Worm (Caenorhabditis elegans) whole organism, L2 larva: ENCODE results near the gene F45D3.4.

Source experiments
- C34F6.9 ChIP-seq: fragments of 150-350 bp; optimal IDR thresholded peaks from 2 replicates; lab custom pipeline; 2014; ENCODE audit warnings: missing biosample characterization, missing genetic modification characterization
- F13H6.1 ChIP-seq: sonication (generic microtip); optimal IDR thresholded peaks from 2 replicates; lab custom pipeline; 2016; ENCODE audit warnings: missing genetic modification characterization, missing compliant biosample characterization
- R02D3.7 ChIP-seq: fragments of 150-350 bp; optimal IDR thresholded peaks from 2 replicates; lab custom pipeline; 2014; ENCODE audit warnings: missing biosample characterization, missing genetic modification characterization
- Y55F3AM.14 ChIP-seq: fragments of 200-800 bp; sonication (Bioruptor generic); optimal IDR thresholded peaks from 2 replicates; lab custom pipeline; 2018; ENCODE audit warnings: mild to moderate bottlenecking, missing genetic modification characterization, missing compliant biosample characterization
- ZK546.5 ChIP-seq: sonication (generic microtip); optimal IDR thresholded peaks from 2 replicates; lab custom pipeline; 2017; ENCODE audit warnings: missing biosample characterization, missing genetic modification characterization
- aly-2 ChIP-seq: fragments of 150-350 bp; optimal IDR thresholded peaks from 2 replicates; lab custom pipeline; 2014; ENCODE audit warnings: missing biosample characterization, missing genetic modification characterization
- blmp-1 ChIP-seq: sonication (generic microtip); optimal IDR thresholded peaks from 2 replicates; lab custom pipeline; 2017; ENCODE audit warnings: missing genetic modification characterization, mild to moderate bottlenecking, missing compliant biosample characterization, antibody characterized with exemption, moderate library complexity; ENCODE audit not compliant: insufficient read depth
- ceh-16 ChIP-seq: fragments of 150-350 bp; optimal IDR thresholded peaks from 2 replicates; lab custom pipeline; 2014; ENCODE audit warnings: missing biosample characterization, missing genetic modification characterization
- crh-2 ChIP-seq: sonication (generic microtip); optimal IDR thresholded peaks from 2 replicates; lab custom pipeline; 2017; ENCODE audit warnings: missing biosample characterization, missing genetic modification characterization
- egl-27 ChIP-seq: sonication (generic microtip); optimal IDR thresholded peaks from 3 replicates; lab custom pipeline; 2017; ENCODE audit warnings: missing biosample characterization, missing genetic modification reagents, missing genetic modification characterization
- elt-1 ChIP-seq: fragments of 150-350 bp; optimal IDR thresholded peaks from 2 replicates; lab custom pipeline; 2014; ENCODE audit warnings: missing biosample characterization, missing genetic modification characterization
- elt-3 ChIP-seq: sonication (generic microtip); optimal IDR thresholded peaks from 2 replicates; lab custom pipeline; 2017; ENCODE audit warnings: missing biosample characterization, missing genetic modification characterization
- fos-1 ChIP-seq: fragments of 150-350 bp; optimal IDR thresholded peaks from 2 replicates; lab custom pipeline; 2014; ENCODE audit warnings: missing biosample characterization, missing genetic modification characterization
- gmeb-1 ChIP-seq: fragments of 150-350 bp; optimal IDR thresholded peaks from 2 replicates; lab custom pipeline; 2014; ENCODE audit warnings: missing biosample characterization, missing genetic modification characterization
- lin-11 ChIP-seq: fragments of 150-350 bp; sonication (generic microtip); optimal IDR thresholded peaks from 2 replicates; lab custom pipeline; 2014; ENCODE audit warnings: missing biosample characterization, missing genetic modification characterization, inconsistent platforms, mixed read lengths
- lin-13 ChIP-seq: fragments of 150-350 bp; optimal IDR thresholded peaks from 2 replicates; lab custom pipeline; 2014; ENCODE audit warnings: missing biosample characterization, missing genetic modification reagents, missing genetic modification characterization
- lin-39 ChIP-seq: fragments of 150-350 bp; optimal IDR thresholded peaks from 2 replicates; lab custom pipeline; 2014; ENCODE audit warnings: missing biosample characterization, missing genetic modification reagents, missing genetic modification characterization
- lsy-2 ChIP-seq, 2 experiments: fragments of 150-350 bp in 1 of 2; sonication (generic microtip) in 1 of 2; optimal IDR thresholded peaks; 2 replicates each; lab custom pipeline; 2014 to 2017; ENCODE audit warnings: missing biosample characterization in 2 of 2, missing genetic modification characterization in 2 of 2
- mbf-1 ChIP-seq: sonication (generic microtip); optimal IDR thresholded peaks from 2 replicates; lab custom pipeline; 2017; ENCODE audit warnings: missing biosample characterization, missing genetic modification characterization
- mdl-1 ChIP-seq, 2 experiments: fragments of 150-350 bp in 1 of 2; sonication (generic microtip) in 1 of 2; optimal IDR thresholded peaks; 2 replicates each; lab custom pipeline; 2017; ENCODE audit warnings: missing biosample characterization in 2 of 2, missing genetic modification characterization in 2 of 2
- nhr-10 ChIP-seq: sonication (generic microtip); optimal IDR thresholded peaks from 2 replicates; lab custom pipeline; 2017; ENCODE audit warnings: missing biosample characterization, missing genetic modification characterization
- nhr-11 ChIP-seq: fragments of 150-350 bp; optimal IDR thresholded peaks from 2 replicates; lab custom pipeline; 2014; ENCODE audit warnings: missing biosample characterization, missing genetic modification characterization
- nhr-12 ChIP-seq: fragments of 150-350 bp; optimal IDR thresholded peaks from 2 replicates; lab custom pipeline; 2014; ENCODE audit warnings: missing biosample characterization, missing genetic modification characterization
- nhr-129 ChIP-seq: fragments of 150-350 bp; optimal IDR thresholded peaks from 2 replicates; lab custom pipeline; 2014; ENCODE audit warnings: missing biosample characterization, missing genetic modification characterization
- nhr-21 ChIP-seq: fragments of 150-350 bp; optimal IDR thresholded peaks from 2 replicates; lab custom pipeline; 2014; ENCODE audit warnings: missing biosample characterization, missing genetic modification characterization
- nhr-23 ChIP-seq: fragments of 150-350 bp; optimal IDR thresholded peaks from 2 replicates; lab custom pipeline; 2014; ENCODE audit warnings: missing biosample characterization, missing genetic modification reagents, missing genetic modification characterization
- nhr-237 ChIP-seq: fragments of 150-350 bp; optimal IDR thresholded peaks from 2 replicates; lab custom pipeline; 2014; ENCODE audit warnings: missing biosample characterization, missing genetic modification characterization
- nhr-25 ChIP-seq: fragments of 150-350 bp; sonication (generic microtip); optimal IDR thresholded peaks from 3 replicates; lab custom pipeline; 2014; ENCODE audit warnings: missing biosample characterization, missing genetic modification characterization
- nhr-6 ChIP-seq: fragments of 150-350 bp; optimal IDR thresholded peaks from 2 replicates; lab custom pipeline; 2014; ENCODE audit warnings: missing biosample characterization, missing genetic modification characterization
- nhr-77 ChIP-seq: fragments of 150-350 bp; optimal IDR thresholded peaks from 2 replicates; lab custom pipeline; 2014; ENCODE audit warnings: missing biosample characterization, missing genetic modification characterization
- sem-4 ChIP-seq: fragments of 150-350 bp; optimal IDR thresholded peaks from 2 replicates; lab custom pipeline; 2014; ENCODE audit warnings: missing biosample characterization, missing genetic modification reagents, missing genetic modification characterization
- skn-1 ChIP-seq: sonication (generic microtip); optimal IDR thresholded peaks from 2 replicates; lab custom pipeline; 2017; ENCODE audit warnings: missing biosample characterization, missing genetic modification characterization
- sma-3 ChIP-seq: sonication (generic microtip); optimal IDR thresholded peaks from 2 replicates; lab custom pipeline; 2016; ENCODE audit warnings: missing genetic modification reagents, missing genetic modification characterization, missing compliant biosample characterization
- sma-9 ChIP-seq, 2 experiments: fragments of 150-350 bp in 1 of 2; sonication (generic microtip) in 1 of 2; optimal IDR thresholded peaks; 2 replicates each; lab custom pipeline; 2014 to 2016; ENCODE audit warnings: missing genetic modification characterization in 2 of 2, mild to moderate bottlenecking in 1 of 2, missing biosample characterization in 1 of 2, missing compliant biosample characterization in 1 of 2, missing genetic modification reagents in 1 of 2, moderate library complexity in 1 of 2
- unc-39 ChIP-seq: fragments of 150-350 bp; optimal IDR thresholded peaks from 2 replicates; lab custom pipeline; 2014; ENCODE audit warnings: missing biosample characterization, missing genetic modification characterization
- unc-55 ChIP-seq: fragments of 150-350 bp; sonication (generic microtip); optimal IDR thresholded peaks from 3 replicates; lab custom pipeline; 2014; ENCODE audit warnings: missing biosample characterization, missing genetic modification reagents, missing genetic modification characterization
- zag-1 ChIP-seq: fragments of 150-350 bp; optimal IDR thresholded peaks from 2 replicates; lab custom pipeline; 2014; ENCODE audit warnings: missing biosample characterization, missing genetic modification characterization
- ztf-1 ChIP-seq: fragments of 200-800 bp; sonication (Bioruptor generic); conservative IDR thresholded peaks from 2 replicates; pipeline ENCODE4 v1.3.6; 2022; ENCODE audit warnings: missing genetic modification characterization, missing compliant biosample characterization
- ztf-11 ChIP-seq: sonication (generic microtip); optimal IDR thresholded peaks from 2 replicates; lab custom pipeline; 2017; ENCODE audit warnings: missing biosample characterization, missing genetic modification characterization
- ztf-4 ChIP-seq: fragments of 150-350 bp; optimal IDR thresholded peaks from 2 replicates; lab custom pipeline; 2014; ENCODE audit warnings: missing biosample characterization, missing genetic modification characterization

The F45D3.4 gene

DNA sequence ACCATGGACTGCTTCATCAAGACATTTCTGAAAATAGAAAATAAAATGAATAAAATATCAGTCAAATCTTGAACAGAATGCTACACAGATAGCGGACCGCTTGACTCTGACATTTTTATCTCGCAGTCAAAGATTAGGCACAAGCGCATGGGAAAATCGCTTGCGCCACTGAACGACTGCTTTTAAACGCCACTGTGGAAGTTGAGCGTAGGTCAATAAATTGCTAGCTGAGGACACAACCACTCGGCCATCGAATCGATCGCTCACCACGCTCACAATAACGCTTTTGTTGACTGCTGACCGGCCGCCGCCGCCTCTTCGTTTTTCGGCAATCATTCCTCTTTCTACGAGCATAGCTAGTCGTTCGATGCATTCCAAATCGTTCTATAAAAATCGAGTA, 43.8 kb upstream of the F45D3.4 start:
- no peak for TF ChIP-seq zag-1 (tag; lab: Kevin White, UChicago)
- TF ChIP-seq unc-55: no peak
- TF ChIP-seq fos-1 (tag; lab: Kevin White, UChicago): peak; percentile 16
- peak; percentile 44 for TF ChIP-seq F13H6.1
- no peak for TF ChIP-seq nhr-6 (tag; lab: Kevin White, UChicago)
- peak; percentile 37 for TF ChIP-seq C34F6.9 (tag; lab: Kevin White, UChicago)
- peak; percentile 51 for TF ChIP-seq gmeb-1 (tag; lab: Kevin White, UChicago)
- TF ChIP-seq elt-3: no peak
- peak; percentile 48 for TF ChIP-seq nhr-21 (tag; lab: Kevin White, UChicago)
- TF ChIP-seq sma-9 (GFP tag; optimal IDR thresholded peaks at IDR 0.05; lab: Kevin White, UChicago): peak; percentile 58
- TF ChIP-seq sma-9 (tag; optimal IDR thresholded peaks at IDR 0.05; lab: Kevin White, UChicago): no peak
- TF ChIP-seq mdl-1 (tag; optimal IDR thresholded peaks at IDR 0.05; lab: Kevin White, UChicago): no peak
- no peak for TF ChIP-seq elt-1 (tag; lab: Kevin White, UChicago)
- TF ChIP-seq lin-11 (tag; lab: Kevin White, UChicago): peak; percentile 18
- no peak for TF ChIP-seq mbf-1 (tag; lab: Kevin White, UChicago)
- no peak for TF ChIP-seq nhr-10 (tag; lab: Kevin White, UChicago)
- no peak for TF ChIP-seq aly-2 (tag; lab: Kevin White, UChicago)
- TF ChIP-seq ztf-11: no peak
- TF ChIP-seq nhr-129 (tag; lab: Kevin White, UChicago): peak; percentile 70
- no peak for TF ChIP-seq ztf-4 (tag; lab: Kevin White, UChicago)
- TF ChIP-seq nhr-77 (tag; lab: Kevin White, UChicago): no peak
- TF ChIP-seq ztf-1: no peak
- no peak for TF ChIP-seq sem-4 (tag; lab: Kevin White, UChicago)
- no peak for TF ChIP-seq nhr-11
- no peak for TF ChIP-seq nhr-237 (tag; lab: Kevin White, UChicago)
- no peak for TF ChIP-seq skn-1 (tag; lab: Kevin White, UChicago)
- peak; percentile 55 for TF ChIP-seq lin-13 (GFP tag; lab: Kevin White, UChicago)
- TF ChIP-seq lsy-2 (tag; optimal IDR thresholded peaks at IDR 0.05; lab: Kevin White, UChicago): peak in 1 of 2 experiments; percentile 41
- TF ChIP-seq crh-2: peak; percentile 26
- no peak for TF ChIP-seq blmp-1 (tag; lab: Kevin White, UChicago)
- TF ChIP-seq sma-3: peak; percentile 55
- TF ChIP-seq lin-39: no peak
- no peak for TF ChIP-seq nhr-23
- TF ChIP-seq egl-27 (tag; lab: Kevin White, UChicago): peak; percentile 29
- no peak for TF ChIP-seq ZK546.5
- no peak for TF ChIP-seq nhr-25 (tag; lab: Kevin White, UChicago)

ce11 chrV:12596196-12596595, 43.2 kb upstream of the F45D3.4 start, which contains the start of gene mma-1:
Gene mma-1 (minus strand): TSS chrV:12596296.
- TF ChIP-seq lin-13 (GFP tag; lab: Kevin White, UChicago): no peak
- TF ChIP-seq ztf-4 (tag; lab: Kevin White, UChicago): no peak

- TF ChIP-seq crh-2 (no peak), unc-39 (tag; lab: Kevin White, UChicago) (no peak), mdl-1 (tag; optimal IDR thresholded peaks at IDR 0.05; lab: Kevin White, UChicago) (no peak)
- TF ChIP-seq, all 48 proteins: peak for 0
Observed at ce11 chrV:12592379-12592778, 39.4 kb upstream of the F45D3.4 start, which contains the start of gene C14C10.2. Gene C14C10.2 (minus strand): TSS chrV:12592479.

DNA sequence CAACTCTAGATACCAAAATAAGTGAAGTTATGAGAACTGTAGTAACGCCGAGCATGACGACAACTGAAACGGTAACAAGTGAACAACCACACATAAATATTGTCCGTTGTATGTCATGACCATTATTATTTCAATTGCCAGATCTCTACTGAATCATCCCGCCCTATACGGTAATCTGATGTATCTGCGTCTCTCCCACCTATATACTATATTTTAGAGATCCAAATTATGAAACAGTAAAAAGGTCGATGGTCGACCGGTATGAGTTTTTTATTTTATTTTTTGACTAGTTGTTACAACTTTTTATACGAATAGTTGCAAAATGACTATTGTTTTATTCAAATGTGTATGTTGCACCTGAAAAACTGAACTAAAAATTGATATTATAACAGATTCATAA, 37.6 kb upstream of the F45D3.4 start, which contains the start of gene ttr-43:
Gene ttr-43, minus strand, starts transcription at position 101 of the 400 bp plus-strand sequence.
- no peak for TF ChIP-seq gmeb-1 (tag; lab: Kevin White, UChicago)
- TF ChIP-seq F13H6.1: no peak
- TF ChIP-seq R02D3.7 (tag; lab: Kevin White, UChicago): no peak
- no peak for TF ChIP-seq unc-39 (tag; lab: Kevin White, UChicago)
- no peak for TF ChIP-seq ceh-16 (tag; lab: Kevin White, UChicago)
- TF ChIP-seq Y55F3AM.14: no peak
- no peak for TF ChIP-seq nhr-12 (tag; lab: Kevin White, UChicago)
- no peak for TF ChIP-seq sem-4 (tag; lab: Kevin White, UChicago)
- no peak for TF ChIP-seq ZK546.5
- TF ChIP-seq lin-39: no peak
- TF ChIP-seq nhr-25 (tag; lab: Kevin White, UChicago): no peak
- no peak for TF ChIP-seq nhr-6 (tag; lab: Kevin White, UChicago)
- no peak for TF ChIP-seq zag-1 (tag; lab: Kevin White, UChicago)
- no peak for TF ChIP-seq egl-27 (tag; lab: Kevin White, UChicago)
- no peak for TF ChIP-seq mbf-1 (tag; lab: Kevin White, UChicago)
